Fruit fly (Drosophila melanogaster) Kc167 (cell line): ENCODE data around the gene Cpsf73.

Experiments
- Sin3A ChIP-seq: fragments of >200 bp; optimal IDR thresholded peaks from 2 replicates; lab custom pipeline; 2018; ENCODE audit warnings: missing external identifiers
- h ChIP-seq: fragments of >200 bp; optimal IDR thresholded peaks from 3 replicates; lab custom pipeline; 2018; ENCODE audit warnings: missing external identifiers
- insv ChIP-seq: fragments of >200 bp; optimal IDR thresholded peaks from 3 replicates; lab custom pipeline; 2018; ENCODE audit warnings: missing external identifiers
- psq ChIP-seq: fragments of >200 bp; optimal IDR thresholded peaks from 2 replicates; lab custom pipeline; 2017; ENCODE audit warnings: missing external identifiers

DNA sequence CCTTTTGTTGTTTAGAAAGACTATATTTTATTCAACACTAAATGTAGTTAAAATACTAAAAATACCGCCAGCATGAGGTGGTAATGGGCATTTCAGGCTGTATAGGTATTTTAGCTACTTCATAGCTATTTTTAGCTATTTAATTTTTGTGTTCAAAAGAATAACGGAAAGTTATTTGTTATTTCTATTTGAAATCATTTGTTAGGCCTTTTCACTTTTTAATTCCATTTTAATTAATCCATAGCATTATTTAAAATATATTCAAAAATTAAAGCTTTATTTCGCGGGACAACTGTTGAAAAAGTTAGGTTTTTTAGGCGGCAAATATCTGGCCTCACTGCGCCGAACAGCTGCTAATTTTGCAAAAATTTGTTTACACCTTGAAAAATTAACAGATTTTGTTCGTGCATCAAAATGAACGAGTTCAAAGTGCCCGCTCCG is 14.2 kb upstream of the Cpsf73 start, which contains the start of the genes dind and CG7706:
- TF ChIP-seq psq (lab: Kevin White, UChicago) = no peak
- TF ChIP-seq h (lab: Kevin White, UChicago) = no peak
- no peak for TF ChIP-seq Sin3A (lab: Kevin White, UChicago)
- no peak for TF ChIP-seq insv (lab: Kevin White, UChicago)
